Worm (Caenorhabditis elegans) whole organism, mixed stage, embryonic: ENCODE results near the gene cgp-1.

ENCODE experiments used
- M03D4.4 ChIP-seq: sonication (generic microtip); optimal IDR thresholded peaks from 2 replicates; lab custom pipeline; 2017; ENCODE audit warnings: mild to moderate bottlenecking, missing genetic modification characterization, missing compliant biosample characterization
- bed-3 ChIP-seq: fragments of 200-800 bp; sonication (Bioruptor generic); optimal IDR thresholded peaks from 3 replicates; lab custom pipeline; 2018; ENCODE audit warnings: mild to moderate bottlenecking, missing genetic modification characterization, moderate library complexity, missing compliant biosample characterization
- ceh-39 ChIP-seq: fragments of 150-350 bp; optimal IDR thresholded peaks from 2 replicates; lab custom pipeline; 2014; ENCODE audit warnings: missing biosample characterization, missing genetic modification characterization
- ceh-43 ChIP-seq: fragments of 200-800 bp; sonication (Bioruptor generic); optimal IDR thresholded peaks from 2 replicates; lab custom pipeline; 2018; ENCODE audit warnings: mild to moderate bottlenecking, missing genetic modification characterization, moderate library complexity, missing compliant biosample characterization
- ceh-83 ChIP-seq: fragments of 200-800 bp; sonication (Bioruptor generic); optimal IDR thresholded peaks from 2 replicates; lab custom pipeline; 2018; ENCODE audit warnings: mild to moderate bottlenecking, missing genetic modification characterization, missing compliant biosample characterization
- ces-1 ChIP-seq: fragments of 150-350 bp; optimal IDR thresholded peaks from 2 replicates; lab custom pipeline; 2014; ENCODE audit warnings: missing biosample characterization, missing genetic modification reagents, missing genetic modification characterization
- cnd-1 ChIP-seq: fragments of 200-800 bp; sonication (Bioruptor generic); optimal IDR thresholded peaks from 2 replicates; lab custom pipeline; 2018; ENCODE audit warnings: mild to moderate bottlenecking, missing genetic modification characterization, missing compliant biosample characterization
- drap-1 ChIP-seq: fragments of 200-800 bp; sonication (Bioruptor generic); optimal IDR thresholded peaks from 3 replicates; lab custom pipeline; 2018; ENCODE audit warnings: mild to moderate bottlenecking, missing genetic modification characterization, missing compliant biosample characterization
- elt-1 ChIP-seq: sonication (generic microtip); optimal IDR thresholded peaks from 2 replicates; lab custom pipeline; 2017; ENCODE audit warnings: missing genetic modification characterization, mild to moderate bottlenecking, missing compliant biosample characterization, antibody characterized with exemption, moderate library complexity, borderline replicate concordance; ENCODE audit not compliant: insufficient read depth
- elt-3 ChIP-seq: fragments of 150-350 bp; optimal IDR thresholded peaks from 2 replicates; lab custom pipeline; 2014; ENCODE audit warnings: missing biosample characterization, missing genetic modification characterization
- flh-1 ChIP-seq: fragments of 200-800 bp; sonication (Bioruptor generic); optimal IDR thresholded peaks from 2 replicates; lab custom pipeline; 2018; ENCODE audit warnings: mild to moderate bottlenecking, missing genetic modification characterization, moderate library complexity, missing compliant biosample characterization
- ham-2 ChIP-seq: fragments of 200-800 bp; sonication (Bioruptor generic); optimal IDR thresholded peaks from 2 replicates; lab custom pipeline; 2018; ENCODE audit warnings: mild to moderate bottlenecking, missing genetic modification characterization, missing compliant biosample characterization
- hlh-1 ChIP-seq: fragments of 150-350 bp; optimal IDR thresholded peaks from 2 replicates; lab custom pipeline; 2014; ENCODE audit warnings: missing biosample characterization, missing genetic modification reagents, missing genetic modification characterization
- lin-32 ChIP-seq: fragments of 200-800 bp; sonication (Bioruptor generic); optimal IDR thresholded peaks from 2 replicates; lab custom pipeline; 2018; ENCODE audit warnings: mild to moderate bottlenecking, missing genetic modification characterization, missing compliant biosample characterization
- lsy-2 ChIP-seq: fragments of 150-350 bp; optimal IDR thresholded peaks from 2 replicates; lab custom pipeline; 2014; ENCODE audit warnings: missing biosample characterization, missing genetic modification characterization
- mab-5 ChIP-seq: fragments of 150-350 bp; optimal IDR thresholded peaks from 2 replicates; lab custom pipeline; 2014; ENCODE audit warnings: missing biosample characterization, missing genetic modification characterization
- mep-1 ChIP-seq: fragments of 150-350 bp; optimal IDR thresholded peaks from 2 replicates; lab custom pipeline; 2017; ENCODE audit warnings: missing biosample characterization, missing genetic modification reagents, missing genetic modification characterization, inconsistent platforms
- mls-2 ChIP-seq: sonication (generic microtip); optimal IDR thresholded peaks from 2 replicates; lab custom pipeline; 2016; ENCODE audit warnings: mild to moderate bottlenecking, missing genetic modification characterization, moderate library complexity, missing compliant biosample characterization
- nhr-12 ChIP-seq: fragments of 150-350 bp; optimal IDR thresholded peaks from 2 replicates; lab custom pipeline; 2014; ENCODE audit warnings: missing biosample characterization, missing genetic modification characterization
- nhr-2 ChIP-seq: fragments of 150-350 bp; optimal IDR thresholded peaks from 2 replicates; lab custom pipeline; 2014; ENCODE audit warnings: missing biosample characterization, missing genetic modification characterization
- nhr-237 ChIP-seq: fragments of 150-350 bp; optimal IDR thresholded peaks from 2 replicates; lab custom pipeline; 2014; ENCODE audit warnings: missing biosample characterization, missing genetic modification characterization
- nhr-28 ChIP-seq: fragments of 150-350 bp; optimal IDR thresholded peaks from 2 replicates; lab custom pipeline; 2014; ENCODE audit warnings: missing biosample characterization, missing genetic modification characterization
- nhr-76 ChIP-seq: sonication (generic microtip); optimal IDR thresholded peaks from 2 replicates; lab custom pipeline; 2017; ENCODE audit warnings: missing biosample characterization, missing genetic modification characterization
- pha-4 ChIP-seq: fragments of 150-350 bp; optimal IDR thresholded peaks from 2 replicates; lab custom pipeline; 2018; ENCODE audit warnings: missing biosample characterization, missing genetic modification reagents, missing genetic modification characterization
- sem-2 ChIP-seq: fragments of 200-800 bp; sonication (Bioruptor generic); optimal IDR thresholded peaks from 2 replicates; lab custom pipeline; 2018; ENCODE audit warnings: mild to moderate bottlenecking, missing genetic modification characterization, missing compliant biosample characterization
- sptf-1 ChIP-seq: sonication (generic microtip); optimal IDR thresholded peaks from 2 replicates; lab custom pipeline; 2017; ENCODE audit warnings: mild to moderate bottlenecking, missing genetic modification characterization, moderate library complexity, missing compliant biosample characterization
- unc-120 ChIP-seq: sonication (generic microtip); optimal IDR thresholded peaks from 2 replicates; lab custom pipeline; 2017; ENCODE audit warnings: missing genetic modification characterization, missing compliant biosample characterization; ENCODE audit not compliant: poor library complexity, severe bottlenecking
- unc-39 ChIP-seq: fragments of 150-350 bp; optimal IDR thresholded peaks from 2 replicates; lab custom pipeline; 2014; ENCODE audit warnings: missing biosample characterization, missing genetic modification characterization
- unc-62 ChIP-seq: fragments of 150-350 bp; optimal IDR thresholded peaks from 2 replicates; lab custom pipeline; 2014; ENCODE audit warnings: missing biosample characterization, missing genetic modification reagents, missing genetic modification characterization
- zip-8 ChIP-seq: fragments of 150-350 bp; optimal IDR thresholded peaks from 2 replicates; lab custom pipeline; 2014; ENCODE audit warnings: missing biosample characterization, missing genetic modification characterization

The cgp-1 gene

ce11 chrV:122750-123149 lies at the start of gene cgp-1:
cgp-1 (minus strand) TSS chrV:122789.
- TF ChIP-seq hlh-1 (tag; lab: Kevin White, UChicago), result peak; percentile 5
- TF ChIP-seq cnd-1 (tag; lab: Kevin White, UChicago), result no peak
- no peak for TF ChIP-seq nhr-28 (tag; lab: Kevin White, UChicago)
- TF ChIP-seq mep-1 (tag; lab: Kevin White, UChicago), result peak; percentile 9
- TF ChIP-seq sem-2 (GFP tag; lab: Kevin White, UChicago), result no peak
- no peak for TF ChIP-seq M03D4.4 (tag; lab: Kevin White, UChicago)
- no peak for TF ChIP-seq nhr-12
- no peak for TF ChIP-seq nhr-2 (tag; lab: Kevin White, UChicago)
- TF ChIP-seq nhr-76 (tag; lab: Kevin White, UChicago), result no peak

DNA sequence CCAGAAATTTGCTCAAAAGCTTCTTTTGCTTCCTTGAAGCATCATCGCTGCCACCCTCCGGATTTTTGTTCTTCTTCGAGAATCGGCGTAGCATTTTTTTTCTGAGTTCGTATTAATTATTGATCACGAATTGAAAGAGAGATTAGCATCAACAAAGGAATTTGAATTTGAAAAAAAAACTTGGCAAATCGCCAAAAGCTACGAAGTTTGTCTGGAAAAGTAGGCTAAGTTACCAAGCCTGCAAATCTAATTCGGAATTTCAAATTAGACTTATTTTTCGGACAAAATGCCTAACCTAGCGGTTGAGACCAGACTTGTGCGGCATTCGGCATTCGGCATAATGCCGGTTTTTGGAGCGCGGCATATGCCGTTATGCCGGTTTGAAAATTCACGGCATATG lies 49.5 kb upstream of the cgp-1 start, which contains the start of gene cfap-36:
Gene cfap-36, minus strand, starts transcription at position 101 of the 400 bp plus-strand sequence.
- TF ChIP-seq nhr-237 (tag; lab: Kevin White, UChicago), result no peak
- no peak for TF ChIP-seq elt-3 (tag; lab: Kevin White, UChicago)
- TF ChIP-seq ceh-39 (tag; lab: Kevin White, UChicago), result no peak
- TF ChIP-seq unc-120 (tag; lab: Kevin White, UChicago), result no peak
- no peak for TF ChIP-seq mep-1 (tag; lab: Kevin White, UChicago)
- TF ChIP-seq unc-39 (tag; lab: Kevin White, UChicago), result no peak
- TF ChIP-seq ceh-83 (GFP tag; lab: Kevin White, UChicago), result no peak
- TF ChIP-seq sem-2 (GFP tag; lab: Kevin White, UChicago), result no peak
- no peak for TF ChIP-seq bed-3 (GFP tag; lab: Kevin White, UChicago)
- TF ChIP-seq nhr-12, result no peak
- TF ChIP-seq mab-5 (tag; lab: Kevin White, UChicago), result no peak
- TF ChIP-seq lin-32 (GFP tag; lab: Kevin White, UChicago), result no peak
- no peak for TF ChIP-seq zip-8 (tag; lab: Kevin White, UChicago)
- no peak for TF ChIP-seq nhr-76 (tag; lab: Kevin White, UChicago)
- TF ChIP-seq elt-1 (tag; lab: Kevin White, UChicago), result no peak
- TF ChIP-seq sptf-1 (tag; lab: Kevin White, UChicago), result no peak

- TF ChIP-seq mls-2 (tag; lab: Kevin White, UChicago) (no peak), mep-1 (tag; lab: Kevin White, UChicago) (no peak)
- TF ChIP-seq, all 35 proteins: peak for 0
Measured at ce11 chrV:166687-167086, 44.1 kb upstream of the cgp-1 start, which contains the start of gene Y108G3AL.2. Y108G3AL.2 (plus strand) TSS chrV:166987.

DNA sequence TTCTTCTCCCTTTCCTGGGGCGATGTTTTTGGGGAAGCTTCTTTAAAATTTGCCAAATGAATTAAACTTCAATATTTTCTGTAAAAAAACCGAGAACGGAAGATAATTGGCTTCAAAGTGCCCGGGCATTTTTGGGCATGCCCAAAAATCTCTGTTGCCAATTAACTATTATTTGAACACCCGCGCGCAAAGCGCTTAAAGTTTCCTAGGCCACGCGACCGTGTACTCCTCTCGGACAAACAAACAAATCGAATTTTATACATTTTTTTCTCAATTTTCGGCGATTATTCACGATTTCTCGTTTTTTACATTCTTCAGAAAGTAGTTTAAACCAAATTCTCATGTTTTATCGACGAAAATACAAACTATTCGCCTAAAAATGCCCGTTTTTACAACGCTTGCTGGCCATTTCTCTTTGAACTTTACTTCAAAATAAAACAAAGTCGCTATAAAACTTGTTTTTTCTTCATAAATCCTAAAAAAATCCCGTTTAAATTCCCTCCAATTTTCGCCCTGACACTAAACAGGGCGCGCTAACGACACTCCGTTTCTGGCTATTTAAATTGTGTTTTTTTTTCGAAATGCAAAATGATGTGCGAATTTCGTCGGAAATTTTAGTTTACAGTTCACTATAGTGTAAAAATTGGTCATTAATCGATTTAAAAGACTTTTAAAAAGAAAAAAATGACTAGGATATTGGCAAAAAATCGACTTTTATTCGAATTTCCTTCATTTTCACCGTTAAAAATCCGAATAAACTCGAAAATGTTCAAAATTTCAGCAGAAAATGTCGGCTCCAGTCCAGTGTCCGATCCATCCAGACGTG lies 33.7 kb upstream of the cgp-1 start, which contains the start of gene ttb-1:
Gene ttb-1, plus strand, starts transcription at position 776 of the 826 bp plus-strand sequence.
- peak; percentile 20 for TF ChIP-seq ces-1 (GFP tag; lab: Kevin White, UChicago)
- TF ChIP-seq ham-2 (GFP tag; lab: Kevin White, UChicago), result peak; percentile 12
- TF ChIP-seq unc-120 (tag; lab: Kevin White, UChicago), result no peak
- no peak for TF ChIP-seq nhr-76 (tag; lab: Kevin White, UChicago)
- no peak for TF ChIP-seq ceh-43 (GFP tag; lab: Kevin White, UChicago)
- no peak for TF ChIP-seq elt-1 (tag; lab: Kevin White, UChicago)
- peak; percentile 11 for TF ChIP-seq lsy-2
- TF ChIP-seq pha-4 (tag; lab: Kevin White, UChicago), result no peak
- TF ChIP-seq ceh-39 (tag; lab: Kevin White, UChicago), result no peak
- TF ChIP-seq nhr-2 (tag; lab: Kevin White, UChicago), result no peak
- TF ChIP-seq, all 35 proteins: peak for 3

ce11 chrV:155215-155614 lies 32.6 kb upstream of the cgp-1 start:
- TF ChIP-seq mls-2 (tag; lab: Kevin White, UChicago) (peak; percentile 28), ces-1 (GFP tag; lab: Kevin White, UChicago) (no peak), hlh-1 (tag; lab: Kevin White, UChicago) (peak; percentile 61), unc-120 (tag; lab: Kevin White, UChicago) (peak; percentile 89), cnd-1 (tag; lab: Kevin White, UChicago) (peak; percentile 19), nhr-2 (tag; lab: Kevin White, UChicago) (peak; percentile 72), M03D4.4 (tag; lab: Kevin White, UChicago) (peak; percentile 50), unc-62 (peak; percentile 43), sptf-1 (tag; lab: Kevin White, UChicago) (peak; percentile 53), drap-1 (GFP tag; lab: Kevin White, UChicago) (peak; percentile 26), flh-1 (GFP tag; lab: Kevin White, UChicago) (no peak), mab-5 (tag; lab: Kevin White, UChicago) (no peak), ceh-83 (GFP tag; lab: Kevin White, UChicago) (no peak), mep-1 (tag; lab: Kevin White, UChicago) (peak; percentile 55), ceh-39 (tag; lab: Kevin White, UChicago) (no peak)
